Worm (Caenorhabditis elegans): ENCODE measurements around the gene ttc-36.

DNA sequence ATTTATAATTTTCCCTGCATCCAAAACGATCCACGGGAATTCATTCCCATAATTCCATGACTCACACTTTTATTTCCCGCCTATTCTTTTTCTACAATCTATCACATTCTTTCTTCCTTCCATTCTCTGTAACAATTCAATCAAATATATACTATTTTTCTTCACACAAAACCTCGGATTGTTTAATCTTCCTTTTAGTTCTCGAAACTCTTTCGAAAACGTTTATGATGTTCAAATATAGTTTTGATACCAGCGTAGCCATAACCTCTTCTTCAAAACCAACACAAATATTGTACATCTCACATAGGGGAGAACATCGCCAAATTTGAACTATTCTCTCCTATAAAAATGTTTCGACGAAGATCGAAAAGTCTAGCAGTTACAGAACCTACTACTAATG, 39.2 kb upstream of the ttc-36 start, which contains the start of gene lec-3:
- TF ChIP-seq daf-12 (tag; optimal IDR thresholded peaks at IDR 0.05): no peak
- no peak for TF ChIP-seq F44E2.7 (GFP tag; IDR thresholded peaks at IDR 0.05)
- no peak for TF ChIP-seq unc-62 (GFP tag; optimal IDR thresholded peaks at IDR 0.05 in 1 of 2)
- TF ChIP-seq unc-62 (tag; optimal IDR thresholded peaks at IDR 0.05): no peak
- TF ChIP-seq daf-19 (GFP tag; conservative IDR thresholded peaks at IDR 0.05): no peak
- no peak for TF ChIP-seq nhr-11 (tag; optimal IDR thresholded peaks at IDR 0.05)
- TF ChIP-seq nhr-76 (tag; optimal IDR thresholded peaks at IDR 0.05): no peak
- no peak for TF ChIP-seq T26A8.4 (GFP tag; IDR thresholded peaks at IDR 0.05)

Data from whole organism, L4 larva.